Fruit fly (Drosophila melanogaster): ENCODE results near the gene hh.

hh gene

dm6 chr3R:23173393-23173981, 31.8 kb upstream of the hh start, which contains the start of gene CG46310:
Gene CG46310 (plus strand): TSS chr3R:23173873.
- TF ChIP-seq CG5953 (GFP tag; IDR thresholded peaks at IDR 0.05): peak; percentile 58
- peak; percentile 75 for TF ChIP-seq ssp (GFP tag; IDR thresholded peaks at IDR 0.05)
- TF ChIP-seq sens-2 (GFP tag; IDR thresholded peaks at IDR 0.05): no peak
- TF ChIP-seq CG17829 (tag; optimal IDR thresholded peaks at IDR 0.05): peak; percentile 82
- no peak for TF ChIP-seq Spps (tag; optimal IDR thresholded peaks at IDR 0.05)
- no peak for TF ChIP-seq Optix (GFP tag; IDR thresholded peaks at IDR 0.05)
- TF ChIP-seq CG14050 (GFP tag; IDR thresholded peaks at IDR 0.05): 0 out of 3 replicates have a peak, but pooled peaks have one; percentile 44
- peak; percentile 61 for TF ChIP-seq CG15269 (tag; optimal IDR thresholded peaks at IDR 0.05)
- peak; percentile 22 for TF ChIP-seq CG4328 (GFP tag; optimal IDR thresholded peaks at IDR 0.05)
- peak; percentile 52 for TF ChIP-seq CG13424 (tag; optimal IDR thresholded peaks at IDR 0.05)
- peak; percentile 58 for TF ChIP-seq ind (GFP tag; optimal IDR thresholded peaks at IDR 0.05)
- no peak for TF ChIP-seq Kr (GFP tag; optimal IDR thresholded peaks at IDR 0.05)
- TF ChIP-seq Dref (GFP tag; IDR thresholded peaks at IDR 0.05): no peak; the same call in 1 of the 2 replicates
- TF ChIP-seq yki (optimal IDR thresholded peaks at IDR 0.05): no peak
- peak; percentile 8 for TF ChIP-seq pfk (GFP tag; optimal IDR thresholded peaks at IDR 0.05)
- TF ChIP-seq wek (GFP tag; optimal IDR thresholded peaks at IDR 0.05): peak; percentile 41
- TF ChIP-seq CG6683 (GFP tag; optimal IDR thresholded peaks at IDR 0.05): peak; percentile 31
- TF ChIP-seq Fer1 (GFP tag; optimal IDR thresholded peaks at IDR 0.05): peak; percentile 64
- TF ChIP-seq Rx (GFP tag; IDR thresholded peaks at IDR 0.05): peak; percentile 43; the same call in 1 of the 2 replicates
- TF ChIP-seq Doc2 (GFP tag; IDR thresholded peaks at IDR 0.05): no peak
- no peak for TF ChIP-seq sr (GFP tag; IDR thresholded peaks at IDR 0.05)
- peak; percentile 45 for TF ChIP-seq fd96Cb (tag; optimal IDR thresholded peaks at IDR 0.05)
- TF ChIP-seq CG8388 (GFP tag; optimal IDR thresholded peaks at IDR 0.05): peak; percentile 75
- TF ChIP-seq gro (GFP tag; optimal IDR thresholded peaks at IDR 0.05): peak; percentile 12
- TF ChIP-seq CG9437 (GFP tag; optimal IDR thresholded peaks at IDR 0.05): peak; percentile 43
- TF ChIP-seq Neu2 (GFP tag; optimal IDR thresholded peaks at IDR 0.05; ENCODE audit: borderline replicate concordance): no peak
- peak; percentile 81 for TF ChIP-seq gsb (GFP tag; IDR thresholded peaks at IDR 0.05)
- no peak for TF ChIP-seq GATAe (GFP tag; conservative IDR thresholded peaks at IDR 0.05)
- TF ChIP-seq CG6854 (GFP tag; optimal IDR thresholded peaks at IDR 0.05): peak; percentile 4
- TF ChIP-seq gcm (GFP tag; optimal IDR thresholded peaks at IDR 0.05): peak; percentile 63
- TF ChIP-seq CG2889 (GFP tag; IDR thresholded peaks at IDR 0.05): peak; percentile 62; the same call in 2 of the 3 replicates
- TF ChIP-seq CG10321 (GFP tag; IDR thresholded peaks at IDR 0.05): peak; percentile 53; the same call in 1 of the 2 replicates
- peak; percentile 76 for TF ChIP-seq sug (tag; optimal IDR thresholded peaks at IDR 0.05)
- TF ChIP-seq nmo (GFP tag; optimal IDR thresholded peaks at IDR 0.05): peak; percentile 59
- TF ChIP-seq Taf1 (GFP tag; IDR thresholded peaks at IDR 0.05): peak; percentile 72
- TF ChIP-seq CG1529 (GFP tag; optimal IDR thresholded peaks at IDR 0.05): no peak
- TF ChIP-seq CG2678 (tag; optimal IDR thresholded peaks at IDR 0.05): peak; percentile 78
- peak; percentile 3 to 55 for TF ChIP-seq bsh (GFP tag; optimal IDR thresholded peaks at IDR 0.05)
- TF ChIP-seq dysf (GFP tag; IDR thresholded peaks at IDR 0.05): peak; percentile 94
- TF ChIP-seq oc (tag; optimal IDR thresholded peaks at IDR 0.05): peak; percentile 22
- peak; percentile 82 for TF ChIP-seq CG18262 (tag; optimal IDR thresholded peaks at IDR 0.05)
- peak; percentile 68 for TF ChIP-seq Sox102F (GFP tag; optimal IDR thresholded peaks at IDR 0.05)
- TF ChIP-seq pan (optimal IDR thresholded peaks at IDR 0.05): no peak
- TF ChIP-seq pan (GFP tag; optimal IDR thresholded peaks at IDR 0.05 in 1 of 2, IDR thresholded peaks at IDR 0.05 in 1 of 2): peak in 1 of 2 experiments; percentile 92
- no peak for TF ChIP-seq mld (GFP tag; IDR thresholded peaks at IDR 0.05; ENCODE audit: partially characterized antibody)
- TF ChIP-seq CG9609 (GFP tag; optimal IDR thresholded peaks at IDR 0.05): no peak
- peak; percentile 69 for TF ChIP-seq CG6813 (GFP tag; optimal IDR thresholded peaks at IDR 0.05)
- TF ChIP-seq onecut (GFP tag; IDR thresholded peaks at IDR 0.05): peak; percentile 57
- peak; percentile 67 for TF ChIP-seq croc (GFP tag; conservative IDR thresholded peaks at IDR 0.05)
- no peak for TF ChIP-seq CG8281 (tag; optimal IDR thresholded peaks at IDR 0.05)

All from whole organism, embryonic.